Fruit fly (Drosophila melanogaster): Measurements from ENCODE around the gene CG2519.

The CG2519 gene

DNA sequence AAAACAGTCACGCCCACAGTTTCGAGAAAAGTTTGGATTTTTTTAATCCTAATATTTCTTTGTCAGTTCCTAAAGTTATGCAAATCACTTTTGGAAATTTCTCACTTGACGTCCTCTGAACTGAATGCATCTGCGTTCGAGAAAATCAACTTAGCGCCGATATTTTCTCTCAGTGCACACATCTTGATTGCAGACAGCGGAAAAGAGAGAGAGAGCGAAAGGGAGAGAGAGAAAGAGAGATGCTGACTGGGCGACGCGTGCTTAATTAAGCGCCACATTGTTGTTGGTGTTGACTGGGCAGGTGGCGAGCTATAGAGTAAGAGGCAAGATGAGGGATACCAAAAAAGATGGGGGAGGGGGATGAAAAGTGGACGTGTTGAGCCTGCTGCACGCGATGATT is 28.9 kb downstream of the CG2519 start (continued):
- TF ChIP-seq so (GFP tag; IDR thresholded peaks at IDR 0.05) (peak; percentile 50; the same call in 1 of the 3 replicates), fu2 (GFP tag; optimal IDR thresholded peaks at IDR 0.05) (no peak), aop (GFP tag; IDR thresholded peaks at IDR 0.05) (no peak), Opbp (GFP tag; IDR thresholded peaks at IDR 0.05; ENCODE audit: partially characterized antibody) (no peak), CG43689 (GFP tag; IDR thresholded peaks at IDR 0.05) (no peak), da (GFP tag; optimal IDR thresholded peaks at IDR 0.05) (peak; percentile 35), grau (tag; optimal IDR thresholded peaks at IDR 0.05) (peak; percentile 43), CG13123 (GFP tag; optimal IDR thresholded peaks at IDR 0.05) (no peak), stwl (tag; optimal IDR thresholded peaks at IDR 0.05) (no peak), Bgb (GFP tag; IDR thresholded peaks at IDR 0.05; ENCODE audit: partially characterized antibody) (no peak), Mad (GFP tag; optimal IDR thresholded peaks at IDR 0.05) (peak; percentile 50), Med (GFP tag) (peak; percentile 93), CG12219 (GFP tag; optimal IDR thresholded peaks at IDR 0.05) (no peak), tll (GFP tag; optimal IDR thresholded peaks at IDR 0.05) (no peak), Ets97D (GFP tag; optimal IDR thresholded peaks at IDR 0.05) (no peak), CG8765 (GFP tag; IDR thresholded peaks at IDR 0.05) (no peak), cg (GFP tag; optimal IDR thresholded peaks at IDR 0.05) (no peak), crp (GFP tag; optimal IDR thresholded peaks at IDR 0.05) (no peak), CG6765 (GFP tag; optimal IDR thresholded peaks at IDR 0.05) (no peak), Doc2 (GFP tag; IDR thresholded peaks at IDR 0.05) (no peak), grn (GFP tag; optimal IDR thresholded peaks at IDR 0.05) (peak; percentile 54), ci (GFP tag; IDR thresholded peaks at IDR 0.05) (peak; percentile 76), CG8944 (GFP tag; optimal IDR thresholded peaks at IDR 0.05) (peak; percentile 38), CG14050 (GFP tag; IDR thresholded peaks at IDR 0.05) (peak; percentile 9; the same call in 1 of the 3 replicates), Optix (GFP tag; IDR thresholded peaks at IDR 0.05) (peak; percentile 17; the same call in 1 of the 3 replicates), fd64A (GFP tag; optimal IDR thresholded peaks at IDR 0.05) (peak; percentile 25), phol (tag; optimal IDR thresholded peaks at IDR 0.05) (peak; percentile 64), chn (GFP tag; optimal IDR thresholded peaks at IDR 0.05) (peak; percentile 60), pan (optimal IDR thresholded peaks at IDR 0.05) (no peak), pan (GFP tag; optimal IDR thresholded peaks at IDR 0.05 in 1 of 2, IDR thresholded peaks at IDR 0.05 in 1 of 2) (peak in 1 of 2 experiments; percentile 66), CG2202 (tag; optimal IDR thresholded peaks at IDR 0.05) (peak; percentile 36), Atf6 (GFP tag; IDR thresholded peaks at IDR 0.05) (0 out of 2 replicates have a peak, but pooled peaks have one; percentile 18), gsb (GFP tag; IDR thresholded peaks at IDR 0.05) (no peak), her (GFP tag; optimal IDR thresholded peaks at IDR 0.05) (peak; percentile 54), oc (tag; optimal IDR thresholded peaks at IDR 0.05) (peak; percentile 50), HLH54F (GFP tag; optimal IDR thresholded peaks at IDR 0.05) (no peak), Dp (GFP tag; optimal IDR thresholded peaks at IDR 0.05) (no peak), CG32767 (GFP tag; IDR thresholded peaks at IDR 0.05) (no peak), Lhr (GFP tag; optimal IDR thresholded peaks at IDR 0.05) (no peak), CG9727 (GFP tag; optimal IDR thresholded peaks at IDR 0.05) (peak; percentile 35), Deaf1 (tag; optimal IDR thresholded peaks at IDR 0.05) (no peak), zfh1 (GFP tag; IDR thresholded peaks at IDR 0.05) (peak; percentile 72), ftz-f1 (GFP tag; optimal IDR thresholded peaks at IDR 0.05) (no peak), NC2β (GFP tag; optimal IDR thresholded peaks at IDR 0.05) (peak; percentile 11), CG33557 (GFP tag; optimal IDR thresholded peaks at IDR 0.05) (peak; percentile 16), lola (GFP tag; optimal IDR thresholded peaks at IDR 0.05) (peak in 1 of 3 experiments; percentile 50), CG4854 (GFP tag; optimal IDR thresholded peaks at IDR 0.05) (no peak), CG3995 (GFP tag; optimal IDR thresholded peaks at IDR 0.05) (no peak), CG31388 (GFP tag; optimal IDR thresholded peaks at IDR 0.05) (no peak), wdn (GFP tag; IDR thresholded peaks at IDR 0.05) (no peak), dysf (GFP tag; IDR thresholded peaks at IDR 0.05) (peak; percentile 60; the same call in 2 of the 3 replicates)

Measured in whole organism, embryonic.